Worm (Caenorhabditis elegans) whole organism, young adult: ENCODE results near the gene rhr-2.

Experiments used
- Y95B8A.8 ChIP-seq: fragments of 200-800 bp; sonication (Bioruptor generic); IDR thresholded peaks from 2 replicates; pipeline ENCODE4 v1.3.6; 2022; ENCODE audit warnings: missing genetic modification reagents, missing genetic modification characterization, missing compliant biosample characterization
- bed-2 ChIP-seq: fragments of 200-800 bp; sonication (Bioruptor generic); IDR thresholded peaks from 2 replicates; pipeline ENCODE4 v1.3.6; 2022; ENCODE audit warnings: missing genetic modification reagents, missing genetic modification characterization, missing compliant biosample characterization
- ccch-3 ChIP-seq: fragments of 200-800 bp; sonication (Bioruptor generic); optimal IDR thresholded peaks from 2 replicates; lab custom pipeline; 2018; ENCODE audit warnings: mild to moderate bottlenecking, missing genetic modification characterization, missing compliant biosample characterization
- die-1 ChIP-seq: sonication (generic microtip); optimal IDR thresholded peaks from 2 replicates; lab custom pipeline; 2016; ENCODE audit warnings: missing genotype, mild to moderate bottlenecking, missing genetic modification characterization, missing compliant biosample characterization
- nfya-1 ChIP-seq: sonication (generic microtip); optimal IDR thresholded peaks from 2 replicates; lab custom pipeline; 2017; ENCODE audit warnings: antibody characterized with exemption, missing compliant biosample characterization, missing genetic modification characterization, borderline replicate concordance; ENCODE audit not compliant: insufficient read depth
- nhr-179 ChIP-seq: sonication (generic microtip); optimal IDR thresholded peaks from 2 replicates; lab custom pipeline; 2016; ENCODE audit warnings: mild to moderate bottlenecking, missing genetic modification characterization, missing compliant biosample characterization
- nhr-27 ChIP-seq: fragments of 200-800 bp; sonication (Bioruptor generic); optimal IDR thresholded peaks from 2 replicates; lab custom pipeline; 2018; ENCODE audit warnings: mild to moderate bottlenecking, missing genetic modification characterization, moderate library complexity, missing compliant biosample characterization
- pha-4 ChIP-seq: fragments of 150-350 bp; sonication (generic microtip); optimal IDR thresholded peaks from 2 replicates; lab custom pipeline; 2014; ENCODE audit warnings: missing biosample characterization, missing genetic modification reagents, missing genetic modification characterization
- repo-1 ChIP-seq: sonication (generic microtip); optimal IDR thresholded peaks from 2 replicates; lab custom pipeline; 2017; ENCODE audit warnings: mild to moderate bottlenecking, missing genetic modification characterization, missing compliant biosample characterization
- snpc-4 ChIP-seq, 5 experiments: fragments of 150-350 bp in 1 of 5; sonication (generic microtip) in 4 of 5; optimal IDR thresholded peaks; 2 replicates each; lab custom pipeline; 2014 to 2018; ENCODE audit warnings: missing genetic modification characterization in 5 of 5, missing biosample characterization in 3 of 5, antibody characterized with exemption in 2 of 5, mild to moderate bottlenecking in 2 of 5, missing compliant biosample characterization in 2 of 5, missing genotype in 2 of 5, moderate library complexity in 2 of 5, missing genetic modification reagents in 1 of 5
- unc-62 ChIP-seq: fragments of 150-350 bp; optimal IDR thresholded peaks from 2 replicates; lab custom pipeline; 2014; ENCODE audit warnings: missing biosample characterization, missing genetic modification reagents, missing genetic modification characterization

DNA sequence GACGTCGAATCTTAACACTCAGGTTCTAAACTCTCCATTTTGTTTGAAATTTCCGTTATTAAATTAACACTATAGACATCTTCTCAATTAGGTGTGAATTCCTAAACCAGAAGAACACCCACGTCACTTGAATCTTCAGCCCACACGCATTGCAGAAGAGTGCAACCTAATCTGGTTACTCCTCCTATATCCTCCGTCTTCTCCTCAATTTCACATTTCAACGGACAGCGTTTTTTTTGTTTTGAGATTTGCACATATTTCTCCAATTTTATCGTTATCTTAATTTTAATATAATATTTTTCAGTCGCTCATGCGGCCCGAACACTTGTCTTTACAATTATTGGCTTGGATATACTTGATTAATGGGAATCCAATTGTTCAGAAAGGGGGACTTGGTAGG, 27.4 kb upstream of the rhr-2 start, which contains the start of gene smoc-1:
- TF ChIP-seq unc-62 (GFP tag; lab: Kevin White, UChicago) (no peak), Y95B8A.8 (GFP tag; lab: Robert Waterston, UW) (no peak), nhr-179 (tag; lab: Kevin White, UChicago) (no peak), repo-1 (no peak), nfya-1 (tag; lab: Kevin White, UChicago) (no peak), snpc-4 (GFP tag; optimal IDR thresholded peaks at IDR 0.05; lab: Kevin White, UChicago) (no peak), snpc-4 (tag; optimal IDR thresholded peaks at IDR 0.05; lab: Kevin White, UChicago) (no peak), bed-2 (no peak), ccch-3 (no peak), pha-4 (tag; lab: Kevin White, UChicago) (no peak), die-1 (tag; lab: Kevin White, UChicago) (no peak), nhr-27 (tag; lab: Kevin White, UChicago) (no peak)
